Worm (Caenorhabditis elegans) whole organism, late embryonic: ENCODE measurements around the gene ugt-15.
A peak's percentile ranks its signal among the peaks of the same experiment; 100 is the strongest.

Experiments used
- C08G9.2 ChIP-seq: sonication (generic microtip); optimal IDR thresholded peaks from 2 replicates; lab custom pipeline; 2016; ENCODE audit warnings: mild to moderate bottlenecking, missing genetic modification characterization, moderate library complexity, missing compliant biosample characterization
- F13H6.1 ChIP-seq: sonication (generic microtip); optimal IDR thresholded peaks from 2 replicates; lab custom pipeline; 2016; ENCODE audit warnings: missing genetic modification characterization, missing compliant biosample characterization
- K02D7.2 ChIP-seq: sonication (generic microtip); optimal IDR thresholded peaks from 2 replicates; lab custom pipeline; 2017; ENCODE audit warnings: mild to moderate bottlenecking, missing genetic modification characterization, missing compliant biosample characterization
- K09A11.1 ChIP-seq: sonication (generic microtip); optimal IDR thresholded peaks from 2 replicates; lab custom pipeline; 2017; ENCODE audit warnings: antibody characterized with exemption, mild to moderate bottlenecking, missing genetic modification characterization, missing compliant biosample characterization; ENCODE audit not compliant: insufficient read depth
- T23F11.4 ChIP-seq: fragments of 200-800 bp; sonication (Bioruptor generic); optimal IDR thresholded peaks from 2 replicates; lab custom pipeline; 2018; ENCODE audit warnings: mild to moderate bottlenecking, missing genetic modification characterization, missing compliant biosample characterization
- ahr-1 ChIP-seq: sonication (generic microtip); optimal IDR thresholded peaks from 2 replicates; lab custom pipeline; 2016; ENCODE audit warnings: missing genetic modification characterization, missing compliant biosample characterization
- ama-1 ChIP-seq: fragments of 150-350 bp; optimal IDR thresholded peaks from 2 replicates; lab custom pipeline; 2014
- ceh-14 ChIP-seq: sonication (generic microtip); optimal IDR thresholded peaks from 2 replicates; lab custom pipeline; 2016; ENCODE audit warnings: missing genotype, missing genetic modification characterization, missing compliant biosample characterization
- ceh-2 ChIP-seq: sonication (generic microtip); optimal IDR thresholded peaks from 2 replicates; lab custom pipeline; 2016; ENCODE audit warnings: missing genotype, missing genetic modification characterization, missing compliant biosample characterization
- ceh-22 ChIP-seq: sonication (generic microtip); optimal IDR thresholded peaks from 2 replicates; lab custom pipeline; 2017; ENCODE audit warnings: missing biosample characterization, missing genetic modification characterization
- ceh-24 ChIP-seq: sonication (generic microtip); optimal IDR thresholded peaks from 2 replicates; lab custom pipeline; 2016; ENCODE audit warnings: mild to moderate bottlenecking, missing genetic modification characterization, missing compliant biosample characterization
- ceh-30 ChIP-seq: fragments of 150-350 bp; optimal IDR thresholded peaks from 2 replicates; lab custom pipeline; 2014; ENCODE audit warnings: missing biosample characterization, missing genetic modification characterization
- ceh-31 ChIP-seq: sonication (generic microtip); optimal IDR thresholded peaks from 2 replicates; lab custom pipeline; 2016; ENCODE audit warnings: missing genetic modification characterization, missing compliant biosample characterization
- ceh-45 ChIP-seq: fragments of 200-800 bp; sonication (Bioruptor generic); IDR thresholded peaks from 2 replicates; pipeline ENCODE4 v1.3.6; 2022; ENCODE audit warnings: missing genetic modification reagents, missing genetic modification characterization, missing compliant biosample characterization
- ceh-48 ChIP-seq: sonication (generic microtip); optimal IDR thresholded peaks from 2 replicates; lab custom pipeline; 2016; ENCODE audit warnings: missing genetic modification characterization, inconsistent platforms, missing compliant biosample characterization
- ceh-6 ChIP-seq: fragments of 200-800 bp; sonication (Bioruptor generic); optimal IDR thresholded peaks from 2 replicates; lab custom pipeline; 2018; ENCODE audit warnings: mild to moderate bottlenecking, missing genetic modification characterization, missing compliant biosample characterization
- ceh-9 ChIP-seq: sonication (generic microtip); optimal IDR thresholded peaks from 2 replicates; lab custom pipeline; 2016; ENCODE audit warnings: mild to moderate bottlenecking, missing genetic modification characterization, inconsistent platforms, missing compliant biosample characterization
- che-1 ChIP-seq: sonication (generic microtip); optimal IDR thresholded peaks from 2 replicates; lab custom pipeline; 2016; ENCODE audit warnings: mild to moderate bottlenecking, missing genetic modification characterization, missing compliant biosample characterization
- dve-1 ChIP-seq: sonication (generic microtip); optimal IDR thresholded peaks from 2 replicates; lab custom pipeline; 2017; ENCODE audit warnings: antibody characterized with exemption, mild to moderate bottlenecking, missing genetic modification characterization, missing compliant biosample characterization
- elt-2 ChIP-seq: sonication (generic microtip); optimal IDR thresholded peaks from 2 replicates; lab custom pipeline; 2016; ENCODE audit warnings: missing genetic modification reagents, missing genetic modification characterization, missing compliant biosample characterization
- elt-4 ChIP-seq: sonication (generic microtip); optimal IDR thresholded peaks from 2 replicates; lab custom pipeline; 2016; ENCODE audit warnings: missing genetic modification characterization, missing compliant biosample characterization
- eyg-1 ChIP-seq: sonication (generic microtip); optimal IDR thresholded peaks from 2 replicates; lab custom pipeline; 2016; ENCODE audit warnings: missing genotype, missing genetic modification characterization, missing compliant biosample characterization
- fax-1 ChIP-seq: sonication (generic microtip); optimal IDR thresholded peaks from 2 replicates; lab custom pipeline; 2016; ENCODE audit warnings: missing genotype, missing genetic modification characterization, missing compliant biosample characterization
- fkh-10 ChIP-seq: fragments of 150-350 bp; optimal IDR thresholded peaks from 2 replicates; lab custom pipeline; 2014; ENCODE audit warnings: missing biosample characterization, missing genetic modification reagents, missing genetic modification characterization
- gmeb-2 ChIP-seq: sonication (generic microtip); optimal IDR thresholded peaks from 2 replicates; lab custom pipeline; 2016; ENCODE audit warnings: missing genetic modification characterization, inconsistent platforms, missing compliant biosample characterization
- hlh-13 ChIP-seq: fragments of 200-800 bp; sonication (Bioruptor generic); optimal IDR thresholded peaks from 2 replicates; lab custom pipeline; 2018; ENCODE audit warnings: mild to moderate bottlenecking, missing genetic modification characterization, missing compliant biosample characterization
- hlh-15 ChIP-seq: sonication (generic microtip); optimal IDR thresholded peaks from 2 replicates; lab custom pipeline; 2016; ENCODE audit warnings: missing genetic modification characterization, missing compliant biosample characterization
- hlh-30 ChIP-seq: sonication (generic microtip); optimal IDR thresholded peaks from 2 replicates; lab custom pipeline; 2017; ENCODE audit warnings: antibody characterized with exemption, missing genetic modification characterization, missing compliant biosample characterization; ENCODE audit not compliant: insufficient read depth
- hlh-6 ChIP-seq: sonication (generic microtip); optimal IDR thresholded peaks from 2 replicates; lab custom pipeline; 2016; ENCODE audit warnings: missing genotype, missing genetic modification characterization, missing compliant biosample characterization
- hlh-8 ChIP-seq: sonication (generic microtip); optimal IDR thresholded peaks from 2 replicates; lab custom pipeline; 2016; ENCODE audit warnings: missing genotype, missing genetic modification characterization, missing compliant biosample characterization
- lim-6 ChIP-seq: sonication (generic microtip); optimal IDR thresholded peaks from 2 replicates; lab custom pipeline; 2016; ENCODE audit warnings: missing genetic modification characterization, missing compliant biosample characterization
- madf-2 ChIP-seq: sonication (generic microtip); optimal IDR thresholded peaks from 2 replicates; lab custom pipeline; 2017; ENCODE audit warnings: missing genetic modification characterization, missing compliant biosample characterization
- mec-3 ChIP-seq: sonication (generic microtip); optimal IDR thresholded peaks from 2 replicates; lab custom pipeline; 2016; ENCODE audit warnings: borderline replicate concordance, missing genetic modification characterization, missing compliant biosample characterization
- nfya-1 ChIP-seq: sonication (generic microtip); optimal IDR thresholded peaks from 2 replicates; lab custom pipeline; 2017; ENCODE audit warnings: missing genetic modification characterization, mild to moderate bottlenecking, missing compliant biosample characterization, antibody characterized with exemption, moderate library complexity
- nhr-232 ChIP-seq: sonication (generic microtip); optimal IDR thresholded peaks from 2 replicates; lab custom pipeline; 2016; ENCODE audit warnings: missing genetic modification characterization, missing compliant biosample characterization
- npax-4 ChIP-seq: sonication (generic microtip); optimal IDR thresholded peaks from 2 replicates; lab custom pipeline; 2016; ENCODE audit warnings: missing genetic modification characterization, missing compliant biosample characterization
- odd-2 ChIP-seq: sonication (generic microtip); optimal IDR thresholded peaks from 2 replicates; lab custom pipeline; 2017; ENCODE audit warnings: antibody characterized with exemption, mild to moderate bottlenecking, missing genetic modification characterization, missing compliant biosample characterization
- pag-3 ChIP-seq: sonication (generic microtip); optimal IDR thresholded peaks from 2 replicates; lab custom pipeline; 2016; ENCODE audit warnings: missing compliant biosample characterization, missing genetic modification characterization, borderline replicate concordance
- pat-9 ChIP-seq: fragments of 200-800 bp; sonication (Bioruptor generic); optimal IDR thresholded peaks from 2 replicates; lab custom pipeline; 2018; ENCODE audit warnings: mild to moderate bottlenecking, missing genetic modification characterization, moderate library complexity, missing compliant biosample characterization
- pax-1 ChIP-seq: fragments of 150-350 bp; optimal IDR thresholded peaks from 2 replicates; lab custom pipeline; 2014; ENCODE audit warnings: missing biosample characterization, missing genetic modification characterization
- pha-4 ChIP-seq: fragments of 150-350 bp; optimal IDR thresholded peaks from 2 replicates; lab custom pipeline; 2018; ENCODE audit warnings: missing biosample characterization, missing genetic modification reagents, missing genetic modification characterization
- pros-1 ChIP-seq: fragments of 150-350 bp; optimal IDR thresholded peaks from 2 replicates; lab custom pipeline; 2014; ENCODE audit warnings: missing biosample characterization, missing genetic modification reagents, missing genetic modification characterization
- ref-2 ChIP-seq: sonication (generic microtip); optimal IDR thresholded peaks from 2 replicates; lab custom pipeline; 2016; ENCODE audit warnings: missing genetic modification characterization, missing compliant biosample characterization
- rnt-1 ChIP-seq: sonication (generic microtip); optimal IDR thresholded peaks from 2 replicates; lab custom pipeline; 2016; ENCODE audit warnings: missing genetic modification characterization, missing compliant biosample characterization
- sdc-2 ChIP-seq: sonication (generic microtip); optimal IDR thresholded peaks from 2 replicates; lab custom pipeline; 2016; ENCODE audit warnings: missing genotype, missing genetic modification characterization, missing compliant biosample characterization
- sox-4 ChIP-seq: sonication (generic microtip); optimal IDR thresholded peaks from 2 replicates; lab custom pipeline; 2017; ENCODE audit warnings: mild to moderate bottlenecking, missing genetic modification characterization, inconsistent platforms, missing compliant biosample characterization
- syd-9 ChIP-seq: sonication (generic microtip); optimal IDR thresholded peaks from 2 replicates; lab custom pipeline; 2016; ENCODE audit warnings: mild to moderate bottlenecking, missing genetic modification characterization, moderate library complexity, missing compliant biosample characterization
- tbx-2 ChIP-seq: sonication (generic microtip); optimal IDR thresholded peaks from 2 replicates; lab custom pipeline; 2016; ENCODE audit warnings: missing genetic modification characterization, missing compliant biosample characterization
- unc-42 ChIP-seq: sonication (generic microtip); optimal IDR thresholded peaks from 2 replicates; lab custom pipeline; 2016; ENCODE audit warnings: missing genotype, missing genetic modification characterization, missing compliant biosample characterization
- unc-86 ChIP-seq: sonication (generic microtip); optimal IDR thresholded peaks from 2 replicates; lab custom pipeline; 2016; ENCODE audit warnings: missing genetic modification characterization, missing compliant biosample characterization
- ztf-16 ChIP-seq: sonication (generic microtip); optimal IDR thresholded peaks from 2 replicates; lab custom pipeline; 2017; ENCODE audit warnings: missing genetic modification characterization, missing compliant biosample characterization

ugt-15 gene

DNA sequence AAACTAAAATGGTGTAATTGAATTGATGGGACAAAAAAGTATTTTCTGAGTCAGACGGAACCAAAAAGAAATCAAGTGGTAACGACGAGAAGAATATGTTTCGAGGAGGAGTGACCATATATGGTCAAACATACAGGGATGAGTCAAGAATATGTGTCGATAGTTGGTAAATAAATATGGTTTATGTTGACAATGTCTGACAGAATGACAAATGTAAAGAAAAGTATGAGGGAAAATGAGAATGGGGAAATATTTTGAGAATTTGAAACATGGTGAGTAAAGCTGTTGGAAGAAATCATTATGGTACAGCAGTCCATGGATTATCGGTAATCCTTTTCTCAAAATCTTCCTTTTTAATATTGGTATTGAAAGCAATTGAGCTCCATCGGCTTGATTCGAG is 40.7 kb downstream of the ugt-15 start, which contains the start of gene nspg-1:
Gene nspg-1, minus strand, starts transcription at position 101 of the 400 bp plus-strand sequence.
- no peak for TF ChIP-seq nfya-1 (tag; lab: Kevin White, UChicago)
- no peak for TF ChIP-seq lim-6 (tag; lab: Kevin White, UChicago)
- no peak for TF ChIP-seq hlh-30 (tag; lab: Kevin White, UChicago)
- TF ChIP-seq madf-2 (tag; lab: Kevin White, UChicago): no peak
- no peak for TF ChIP-seq hlh-6 (tag; lab: Kevin White, UChicago)
- TF ChIP-seq ceh-6: no peak
- no peak for TF ChIP-seq pag-3
- no peak for TF ChIP-seq ceh-2 (tag; lab: Kevin White, UChicago)
- TF ChIP-seq ceh-24 (tag; lab: Kevin White, UChicago): no peak
- no peak for TF ChIP-seq rnt-1
- TF ChIP-seq pax-1 (tag; lab: Kevin White, UChicago): no peak
- TF ChIP-seq elt-4: no peak
- no peak for TF ChIP-seq C08G9.2
- no peak for TF ChIP-seq ceh-9 (tag; lab: Kevin White, UChicago)
- no peak for TF ChIP-seq ceh-14 (tag; lab: Kevin White, UChicago)
- no peak for TF ChIP-seq fkh-10 (GFP tag; lab: Kevin White, UChicago)
- no peak for TF ChIP-seq elt-2 (tag; lab: Kevin White, UChicago)
- no peak for TF ChIP-seq tbx-2 (tag; lab: Kevin White, UChicago)
- no peak for TF ChIP-seq nhr-232 (tag; lab: Kevin White, UChicago)

DNA sequence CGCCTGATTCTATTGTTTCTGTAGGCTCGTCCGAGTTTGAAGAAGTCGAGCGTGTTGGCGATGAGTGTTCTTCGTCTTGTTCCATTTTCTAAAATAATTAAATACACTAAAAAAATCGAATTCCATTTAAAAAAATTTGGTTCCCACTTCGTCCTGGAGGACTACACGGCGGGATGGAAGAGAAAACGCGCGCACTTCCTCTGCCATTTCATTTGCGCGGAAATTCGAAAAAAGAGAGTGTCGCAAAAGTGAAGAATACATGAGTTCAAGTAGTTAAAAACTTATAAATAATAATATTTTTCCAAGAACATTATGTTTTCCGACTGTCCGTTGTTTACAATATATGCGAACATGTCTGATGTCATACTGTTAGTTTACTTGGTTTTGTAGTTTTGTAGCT is 42.6 kb downstream of the ugt-15 start, which contains the start of gene T07F10.3:
Gene T07F10.3, minus strand, starts transcription at position 98 of the 400 bp plus-strand sequence.
- TF ChIP-seq ceh-45 (GFP tag; lab: Robert Waterston, UW) (no peak), ceh-2 (tag; lab: Kevin White, UChicago) (peak; percentile 96), K02D7.2 (tag; lab: Kevin White, UChicago) (no peak), T23F11.4 (GFP tag; lab: Kevin White, UChicago) (no peak), pat-9 (no peak), F13H6.1 (tag; lab: Kevin White, UChicago) (peak; percentile 86), ceh-22 (tag; lab: Kevin White, UChicago) (no peak), nhr-232 (tag; lab: Kevin White, UChicago) (no peak), ceh-31 (tag; lab: Kevin White, UChicago) (peak; percentile 99), ceh-48 (tag; lab: Kevin White, UChicago) (no peak), pha-4 (tag; lab: Kevin White, UChicago) (no peak), hlh-15 (peak; percentile 35), ahr-1 (peak; percentile 66), nfya-1 (tag; lab: Kevin White, UChicago) (peak; percentile 35), hlh-8 (peak; percentile 84), hlh-13 (GFP tag; lab: Kevin White, UChicago) (peak; percentile 15), sdc-2 (peak; percentile 55), dve-1 (tag; lab: Kevin White, UChicago) (no peak), eyg-1 (tag; lab: Kevin White, UChicago) (no peak), K09A11.1 (tag; lab: Kevin White, UChicago) (no peak), syd-9 (no peak), ceh-30 (tag; lab: Kevin White, UChicago) (no peak), ama-1 (lab: Kevin White, UChicago) (no peak), odd-2 (tag; lab: Kevin White, UChicago) (no peak), ref-2 (tag; lab: Kevin White, UChicago) (peak; percentile 96), che-1 (tag; lab: Kevin White, UChicago) (no peak), ztf-16 (peak; percentile 22), mec-3 (tag; lab: Kevin White, UChicago) (peak; percentile 94), lim-6 (tag; lab: Kevin White, UChicago) (peak; percentile 86), fax-1 (tag; lab: Kevin White, UChicago) (peak; percentile 84), pros-1 (tag; lab: Kevin White, UChicago) (no peak), rnt-1 (peak; percentile 81), gmeb-2 (tag; lab: Kevin White, UChicago) (peak; percentile 18), sox-4 (tag; lab: Kevin White, UChicago) (no peak), fkh-10 (GFP tag; lab: Kevin White, UChicago) (no peak), ceh-14 (tag; lab: Kevin White, UChicago) (peak; percentile 79), unc-86 (tag; lab: Kevin White, UChicago) (peak; percentile 66), npax-4 (tag; lab: Kevin White, UChicago) (no peak), elt-4 (no peak), unc-42 (tag; lab: Kevin White, UChicago) (peak; percentile 37)
